Worm (Caenorhabditis elegans): ENCODE data around the gene gcy-27.

DNA sequence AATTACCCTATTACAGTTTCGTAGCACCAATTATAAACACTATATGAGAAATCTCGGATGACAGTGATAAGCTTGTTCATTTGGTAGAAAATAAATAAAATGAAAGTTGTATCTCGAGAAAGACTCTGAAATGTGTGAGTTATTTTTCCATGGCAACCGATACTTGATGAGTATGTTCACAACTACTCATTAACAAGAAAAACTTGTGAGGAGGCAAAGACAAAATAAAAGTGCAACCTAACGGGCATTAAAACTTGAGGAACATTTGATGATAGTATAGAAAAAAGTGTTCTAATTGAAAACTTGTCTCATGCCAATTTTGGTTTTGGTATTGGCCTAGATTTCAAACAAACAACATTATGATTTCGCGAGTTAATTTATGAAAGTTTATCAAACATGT, at the start of gene gcy-27:
- TF ChIP-seq med-1 (GFP tag; optimal IDR thresholded peaks at IDR 0.05; ENCODE audit: insufficient read depth): no peak
- TF ChIP-seq klf-2 (GFP tag; conservative IDR thresholded peaks at IDR 0.05): no peak
